Fruit fly (Drosophila melanogaster): ENCODE measurements around the gene Octbeta1R.

The Octbeta1R gene

dm6 chr3R:22467939-22468571 lies 29.0 kb upstream of the Octbeta1R start, which contains the start of the genes CG5377 and Nrx-1:
Gene CG5377 (minus strand): TSS chr3R:22468157.
Gene Nrx-1 (plus strand): TSS chr3R:22468512.
- no peak for TF ChIP-seq usp (GFP tag; optimal IDR thresholded peaks at IDR 0.05)
- no peak for TF ChIP-seq EcR (GFP tag; optimal IDR thresholded peaks at IDR 0.05)
- no peak for TF ChIP-seq Dll (optimal IDR thresholded peaks at IDR 0.05)
- no peak for TF ChIP-seq psq (optimal IDR thresholded peaks at IDR 0.05)
- no peak for TF ChIP-seq CG8478 (optimal IDR thresholded peaks at IDR 0.05)
- no peak for TF ChIP-seq pan (optimal IDR thresholded peaks at IDR 0.05)

DNA sequence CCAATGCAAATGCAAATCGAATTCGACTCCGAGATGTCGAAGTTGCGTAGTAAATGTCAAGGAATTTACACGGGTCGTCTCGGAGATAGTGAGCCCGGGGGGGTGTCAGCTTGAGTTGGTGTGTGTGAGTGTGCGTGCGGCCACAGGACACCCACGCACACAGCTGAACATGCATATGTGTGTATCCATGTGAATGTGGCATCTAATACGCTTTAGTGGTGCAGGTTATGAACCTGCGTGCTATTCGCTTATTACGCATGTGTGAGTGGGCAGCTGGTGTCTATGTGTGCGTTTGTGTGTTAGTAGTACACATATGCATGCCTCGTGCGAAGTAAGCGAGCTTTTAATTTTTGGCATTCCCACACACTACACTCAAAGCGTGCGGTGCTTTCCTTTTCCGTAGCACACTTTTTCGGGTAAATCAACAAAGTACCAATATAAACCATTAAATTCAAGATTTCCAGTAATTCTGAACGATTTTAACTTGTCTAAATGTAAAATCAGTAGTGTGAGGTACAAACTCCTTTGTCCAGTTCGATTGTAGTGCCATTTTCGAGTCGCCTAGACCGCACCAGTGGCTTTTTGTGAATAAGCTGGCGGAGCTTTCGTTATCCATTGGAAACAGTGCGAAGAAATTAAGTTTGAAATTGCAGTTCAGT lies 28.1 kb upstream of the Octbeta1R start:
- TF ChIP-seq usp (GFP tag; optimal IDR thresholded peaks at IDR 0.05), result no peak

DNA sequence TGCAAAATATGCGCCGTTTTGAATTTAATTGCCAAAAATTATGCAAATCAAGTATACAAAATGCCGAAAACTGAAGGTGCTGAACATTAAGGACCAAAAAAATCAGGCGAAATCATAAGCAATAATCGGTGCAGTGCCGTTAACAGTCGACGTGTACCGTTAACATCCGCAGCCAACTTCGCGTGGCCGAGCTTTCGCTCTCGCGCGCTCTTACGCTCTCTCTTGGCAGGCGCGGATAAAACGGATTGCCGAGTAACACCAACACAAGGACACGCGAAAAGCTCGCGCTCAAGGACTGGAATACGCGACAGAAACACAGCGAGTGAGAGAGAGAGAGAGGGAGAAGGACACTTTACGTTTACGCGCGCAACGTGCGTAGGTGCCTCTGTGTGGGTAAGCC lies 27.0 kb upstream of the Octbeta1R start:
- TF ChIP-seq CG8478 (optimal IDR thresholded peaks at IDR 0.05) (no peak), Dll (optimal IDR thresholded peaks at IDR 0.05) (no peak), EcR (GFP tag; optimal IDR thresholded peaks at IDR 0.05) (no peak), pan (optimal IDR thresholded peaks at IDR 0.05) (no peak), psq (optimal IDR thresholded peaks at IDR 0.05) (no peak), usp (GFP tag; optimal IDR thresholded peaks at IDR 0.05) (no peak)

DNA sequence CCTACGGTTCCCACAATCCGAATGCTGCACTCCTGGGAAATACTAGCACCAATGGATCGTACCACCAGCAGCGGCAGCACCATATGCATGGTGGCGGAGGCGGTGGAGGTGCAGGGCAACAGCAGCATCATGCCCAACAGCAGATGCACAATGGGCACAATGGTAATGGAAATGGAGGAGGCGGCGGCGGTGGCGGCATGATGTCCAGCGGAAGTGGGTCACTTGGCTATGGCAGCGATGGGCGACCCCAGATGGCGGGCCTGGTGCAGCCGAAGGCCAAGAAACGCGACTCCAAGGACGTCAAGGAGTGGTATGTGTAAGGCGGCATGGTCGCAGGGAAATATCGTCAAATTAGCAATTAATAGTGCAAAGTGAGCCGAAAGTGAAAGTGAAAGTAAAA lies 13.5 kb upstream of the Octbeta1R start:
- TF ChIP-seq pan (optimal IDR thresholded peaks at IDR 0.05) (no peak), EcR (GFP tag; optimal IDR thresholded peaks at IDR 0.05) (no peak), Dll (optimal IDR thresholded peaks at IDR 0.05) (no peak), usp (GFP tag; optimal IDR thresholded peaks at IDR 0.05) (no peak), CG8478 (optimal IDR thresholded peaks at IDR 0.05) (no peak), psq (optimal IDR thresholded peaks at IDR 0.05) (no peak)

- no peak for TF ChIP-seq Dll (optimal IDR thresholded peaks at IDR 0.05)
- TF ChIP-seq EcR (GFP tag; optimal IDR thresholded peaks at IDR 0.05), result no peak
- no peak for TF ChIP-seq psq (optimal IDR thresholded peaks at IDR 0.05)
- TF ChIP-seq usp (GFP tag; optimal IDR thresholded peaks at IDR 0.05), result no peak
- TF ChIP-seq pan (optimal IDR thresholded peaks at IDR 0.05), result no peak
- no peak for TF ChIP-seq CG8478 (optimal IDR thresholded peaks at IDR 0.05)
These were observed 9.9 kb upstream of the Octbeta1R start, which contains the start of gene Pfdn5 for dm6 chr3R:22487037-22487492. Gene Pfdn5 (plus strand): TSS chr3R:22487039.

- TF ChIP-seq EcR (GFP tag; optimal IDR thresholded peaks at IDR 0.05), result no peak
- TF ChIP-seq usp (GFP tag; optimal IDR thresholded peaks at IDR 0.05), result no peak
- TF ChIP-seq Dll (optimal IDR thresholded peaks at IDR 0.05), result no peak
- TF ChIP-seq psq (optimal IDR thresholded peaks at IDR 0.05), result no peak
- no peak for TF ChIP-seq CG8478 (optimal IDR thresholded peaks at IDR 0.05)
- no peak for TF ChIP-seq pan (optimal IDR thresholded peaks at IDR 0.05)
These were observed 8.2 kb upstream of the Octbeta1R start, which contains the start of gene CG5376 for dm6 chr3R:22488855-22489254. Gene CG5376 (minus strand): TSS chr3R:22488955.

DNA sequence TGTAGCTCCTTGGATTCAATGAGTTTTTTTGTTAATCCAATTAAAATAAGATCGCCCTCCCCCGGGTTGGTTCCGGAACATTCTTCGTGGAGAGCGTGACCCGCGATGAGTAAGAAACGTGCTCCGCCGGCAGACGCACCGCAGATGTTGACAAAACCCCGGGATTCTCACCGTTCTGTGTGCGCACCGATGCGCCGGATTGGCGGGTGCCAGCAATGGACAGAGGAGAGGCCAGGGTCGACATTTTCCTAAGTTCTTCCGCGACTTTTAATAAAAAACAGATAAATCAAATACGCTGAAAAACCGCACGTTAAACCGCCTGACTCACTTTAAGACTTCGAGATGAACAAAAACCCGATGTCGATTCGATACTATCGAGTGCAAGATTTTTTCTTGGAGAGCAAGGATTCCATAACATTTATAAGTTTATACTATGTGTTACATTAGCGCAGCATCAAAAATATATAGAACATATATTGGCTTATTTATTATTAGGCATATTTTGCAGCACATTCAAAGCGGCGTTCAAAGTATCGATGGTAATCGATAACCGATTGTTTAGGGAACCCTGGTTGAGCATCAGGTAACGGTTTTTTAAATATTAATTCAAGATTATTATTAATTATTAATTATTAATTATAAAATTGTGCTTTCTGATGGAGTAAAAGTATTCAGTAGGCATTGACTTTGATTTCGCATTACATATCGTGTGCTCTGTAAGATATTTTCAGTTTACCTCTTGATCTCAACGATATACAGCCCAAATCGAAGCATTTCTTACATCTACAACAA lies 5.7 kb upstream of the Octbeta1R start, which contains the start of the genes CCT1 and tHMG1:
TSS of gene CCT1 (minus strand) at position 352 of the 792 bp plus-strand sequence.
TSS of gene tHMG1 (plus strand) at position 742 of the 792 bp plus-strand sequence.
- TF ChIP-seq CG8478 (optimal IDR thresholded peaks at IDR 0.05), result no peak
- TF ChIP-seq EcR (GFP tag; optimal IDR thresholded peaks at IDR 0.05), result no peak
- no peak for TF ChIP-seq pan (optimal IDR thresholded peaks at IDR 0.05)
- no peak for TF ChIP-seq usp (GFP tag; optimal IDR thresholded peaks at IDR 0.05)

DNA sequence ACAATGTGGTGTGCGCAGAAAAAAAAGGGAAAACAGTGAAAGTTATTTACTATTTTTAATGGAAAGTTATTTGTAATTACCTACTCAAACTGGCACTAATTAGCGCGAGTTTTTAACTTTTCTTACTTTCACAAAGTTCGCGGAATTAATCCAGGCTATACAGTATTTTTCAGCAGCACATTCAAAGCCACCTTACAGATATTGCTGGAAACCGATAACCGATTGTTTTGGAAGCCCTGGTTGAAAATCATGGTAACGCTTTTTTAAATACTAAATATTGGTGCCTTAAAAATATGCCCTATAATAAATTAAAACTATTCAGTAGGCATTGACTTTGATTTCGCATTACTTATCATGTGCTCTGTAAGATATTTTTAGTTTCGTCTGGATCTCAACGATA lies 4.2 kb upstream of the Octbeta1R start, which contains the start of gene tHMG2:
TSS of gene tHMG2 (plus strand) at position 187 of the 400 bp plus-strand sequence.
- TF ChIP-seq CG8478 (optimal IDR thresholded peaks at IDR 0.05), result no peak

DNA sequence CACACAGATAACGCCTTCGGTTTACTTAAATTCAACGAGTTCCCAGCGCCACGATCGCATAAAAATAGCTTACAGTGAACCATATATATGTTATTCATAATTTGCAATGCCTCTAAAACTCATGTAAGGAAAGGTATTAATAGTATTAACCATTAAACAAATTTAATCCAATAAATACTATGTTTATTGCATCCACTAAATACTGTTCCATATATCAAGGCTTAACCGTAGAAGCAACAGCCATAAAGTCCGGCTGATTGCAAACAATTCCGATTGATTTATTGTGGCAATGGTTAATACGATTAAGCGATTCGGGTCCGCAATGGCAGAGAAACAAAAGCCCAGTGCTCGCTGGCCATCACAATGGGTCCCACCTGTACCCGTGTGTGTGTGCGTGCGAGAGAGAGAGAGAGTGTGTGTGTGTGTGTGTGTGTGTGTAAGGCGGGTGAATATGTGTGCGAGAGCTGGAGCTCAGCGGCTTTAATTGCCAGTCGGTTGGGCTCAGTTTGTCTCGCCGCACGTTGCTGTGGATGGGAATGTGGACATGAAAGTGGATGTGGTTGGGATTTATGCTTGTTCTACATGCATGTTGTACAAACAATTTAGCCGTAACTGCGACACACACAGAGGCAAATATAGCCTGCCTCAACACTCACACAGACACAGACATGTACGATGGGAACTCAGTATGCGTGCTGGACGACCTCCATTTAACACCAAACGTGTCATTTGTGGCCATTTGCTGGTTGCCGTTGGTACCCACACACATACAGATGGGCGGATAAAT lies 2.3 kb upstream of the Octbeta1R start:
- TF ChIP-seq pan (optimal IDR thresholded peaks at IDR 0.05) (no peak), Dll (optimal IDR thresholded peaks at IDR 0.05) (no peak), psq (optimal IDR thresholded peaks at IDR 0.05) (no peak), EcR (GFP tag; optimal IDR thresholded peaks at IDR 0.05) (no peak), usp (GFP tag; optimal IDR thresholded peaks at IDR 0.05) (no peak), CG8478 (optimal IDR thresholded peaks at IDR 0.05) (no peak)

DNA sequence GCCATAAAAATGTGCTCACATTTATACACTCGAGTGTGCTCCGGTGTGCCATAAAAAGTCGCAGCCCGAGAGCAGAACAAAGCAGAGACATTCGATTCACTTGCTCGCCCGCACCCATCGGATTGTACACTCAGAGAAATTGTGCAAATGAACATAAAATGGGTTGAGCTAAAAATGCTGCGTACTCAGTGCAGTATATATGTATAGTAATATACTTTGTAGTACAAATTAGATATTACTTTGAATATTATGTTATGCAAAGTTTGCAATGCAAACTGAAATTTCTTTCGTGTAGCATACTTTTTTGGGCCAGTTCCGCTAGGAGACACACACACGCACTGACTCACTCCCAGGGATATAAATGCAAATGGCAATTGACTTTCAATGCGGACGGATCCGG lies 6.6 kb downstream of the Octbeta1R start:
- TF ChIP-seq pan (optimal IDR thresholded peaks at IDR 0.05), result no peak
- no peak for TF ChIP-seq CG8478 (optimal IDR thresholded peaks at IDR 0.05)
- TF ChIP-seq Dll (optimal IDR thresholded peaks at IDR 0.05), result no peak
- TF ChIP-seq psq (optimal IDR thresholded peaks at IDR 0.05), result no peak
- no peak for TF ChIP-seq usp (GFP tag; optimal IDR thresholded peaks at IDR 0.05)
- TF ChIP-seq EcR (GFP tag; optimal IDR thresholded peaks at IDR 0.05), result no peak

- no peak for TF ChIP-seq psq (optimal IDR thresholded peaks at IDR 0.05)
- TF ChIP-seq CG8478 (optimal IDR thresholded peaks at IDR 0.05), result no peak
- TF ChIP-seq EcR (GFP tag; optimal IDR thresholded peaks at IDR 0.05), result no peak
- TF ChIP-seq Dll (optimal IDR thresholded peaks at IDR 0.05), result no peak
- no peak for TF ChIP-seq usp (GFP tag; optimal IDR thresholded peaks at IDR 0.05)
- no peak for TF ChIP-seq pan (optimal IDR thresholded peaks at IDR 0.05)
These were observed 18.4 kb downstream of the Octbeta1R start for dm6 chr3R:22515384-22515783.
